Worm (Caenorhabditis elegans): ENCODE results near the gene R09E10.13.

R09E10.13 gene

ce11 chrIV:10295084-10295483 lies at the start of gene R09E10.13:
Gene R09E10.13, minus strand, starts transcription at chrIV:10295144.
- TF ChIP-seq R02D3.7 (tag; optimal IDR thresholded peaks at IDR 0.05) (no peak), ztf-4 (tag; optimal IDR thresholded peaks at IDR 0.05) (peak; percentile 47)

- TF ChIP-seq sma-9 (GFP tag; optimal IDR thresholded peaks at IDR 0.05) (peak; percentile 60), sma-9 (tag; optimal IDR thresholded peaks at IDR 0.05) (no peak), C34F6.9 (tag; optimal IDR thresholded peaks at IDR 0.05) (peak; percentile 69), nhr-25 (tag; optimal IDR thresholded peaks at IDR 0.05) (no peak), nhr-6 (tag; optimal IDR thresholded peaks at IDR 0.05) (no peak), ztf-4 (tag; optimal IDR thresholded peaks at IDR 0.05) (peak; percentile 20), lin-13 (GFP tag; optimal IDR thresholded peaks at IDR 0.05) (peak; percentile 38), ama-1 (optimal IDR thresholded peaks at IDR 0.05) (no peak), egl-27 (tag; optimal IDR thresholded peaks at IDR 0.05) (no peak), F13H6.1 (tag; optimal IDR thresholded peaks at IDR 0.05) (peak; percentile 70), zag-1 (tag; optimal IDR thresholded peaks at IDR 0.05) (peak; percentile 9), R02D3.7 (tag; optimal IDR thresholded peaks at IDR 0.05) (no peak), nhr-12 (tag; optimal IDR thresholded peaks at IDR 0.05) (no peak), nhr-11 (tag; optimal IDR thresholded peaks at IDR 0.05) (no peak), nhr-129 (tag; optimal IDR thresholded peaks at IDR 0.05) (peak; percentile 68), crh-2 (tag; optimal IDR thresholded peaks at IDR 0.05) (peak; percentile 74), Y55F3AM.14 (GFP tag; optimal IDR thresholded peaks at IDR 0.05) (no peak), dmd-4 (tag; optimal IDR thresholded peaks at IDR 0.05) (no peak), lsy-2 (tag; optimal IDR thresholded peaks at IDR 0.05) (peak in 1 of 2 experiments; percentile 38), mbf-1 (tag; optimal IDR thresholded peaks at IDR 0.05) (no peak)
Observed at ce11 chrIV:10344621-10345020, 49.7 kb upstream of the R09E10.13 start.

DNA sequence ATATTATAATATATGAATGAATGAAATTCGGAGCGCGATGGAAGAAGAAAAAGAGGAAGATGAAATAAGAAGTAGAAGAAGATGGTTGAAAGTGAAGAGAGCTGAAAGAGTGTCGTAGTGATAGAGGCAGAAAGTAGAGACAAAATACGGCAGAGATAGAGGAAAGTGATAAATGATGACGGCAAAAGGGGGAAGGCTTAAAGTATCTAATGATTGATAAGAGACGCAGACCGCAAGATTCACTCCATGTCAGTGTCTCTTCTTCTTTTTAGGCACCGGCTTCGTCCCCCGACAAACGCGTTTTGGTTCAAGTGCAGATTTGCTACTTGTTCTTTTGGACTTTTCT lies 47.4 kb upstream of the R09E10.13 start:
- TF ChIP-seq elt-1 (tag; optimal IDR thresholded peaks at IDR 0.05) (no peak), nhr-12 (tag; optimal IDR thresholded peaks at IDR 0.05) (no peak), nhr-77 (tag; optimal IDR thresholded peaks at IDR 0.05) (no peak), nhr-237 (tag; optimal IDR thresholded peaks at IDR 0.05) (no peak), lin-13 (GFP tag; optimal IDR thresholded peaks at IDR 0.05) (no peak), blmp-1 (tag; optimal IDR thresholded peaks at IDR 0.05; ENCODE audit: insufficient read depth) (peak; percentile 100), unc-39 (tag; optimal IDR thresholded peaks at IDR 0.05) (no peak), sma-9 (GFP tag; optimal IDR thresholded peaks at IDR 0.05) (peak; percentile 86), sma-9 (tag; optimal IDR thresholded peaks at IDR 0.05) (no peak), nhr-10 (tag; optimal IDR thresholded peaks at IDR 0.05) (no peak), unc-62 (GFP tag; optimal IDR thresholded peaks at IDR 0.05) (peak; percentile 15), ztf-4 (tag; optimal IDR thresholded peaks at IDR 0.05) (peak; percentile 77), ztf-11 (tag; optimal IDR thresholded peaks at IDR 0.05) (no peak), crh-2 (tag; optimal IDR thresholded peaks at IDR 0.05) (peak; percentile 93), Y55F3AM.14 (GFP tag; optimal IDR thresholded peaks at IDR 0.05) (no peak), sem-4 (tag; optimal IDR thresholded peaks at IDR 0.05) (no peak), R02D3.7 (tag; optimal IDR thresholded peaks at IDR 0.05) (no peak), nhr-11 (tag; optimal IDR thresholded peaks at IDR 0.05) (no peak), nhr-23 (tag; optimal IDR thresholded peaks at IDR 0.05) (no peak), mdl-1 (tag; optimal IDR thresholded peaks at IDR 0.05) (peak in 1 of 2 experiments; percentile 15), snpc-4 (tag; optimal IDR thresholded peaks at IDR 0.05) (peak; percentile 1), mbf-1 (tag; optimal IDR thresholded peaks at IDR 0.05) (no peak), C34F6.9 (tag; optimal IDR thresholded peaks at IDR 0.05) (no peak), nhr-6 (tag; optimal IDR thresholded peaks at IDR 0.05) (no peak), peb-1 (tag; optimal IDR thresholded peaks at IDR 0.05) (no peak), zag-1 (tag; optimal IDR thresholded peaks at IDR 0.05) (no peak), alr-1 (tag; optimal IDR thresholded peaks at IDR 0.05) (no peak), elt-3 (tag; optimal IDR thresholded peaks at IDR 0.05) (no peak), lsy-2 (tag; optimal IDR thresholded peaks at IDR 0.05) (peak in 1 of 2 experiments; percentile 52), ZK546.5 (tag; optimal IDR thresholded peaks at IDR 0.05) (no peak), gmeb-1 (tag; optimal IDR thresholded peaks at IDR 0.05) (peak; percentile 46), sma-3 (GFP tag; optimal IDR thresholded peaks at IDR 0.05) (peak; percentile 79), ama-1 (optimal IDR thresholded peaks at IDR 0.05) (no peak), egl-27 (tag; optimal IDR thresholded peaks at IDR 0.05) (peak; percentile 48), ceh-82 (tag; optimal IDR thresholded peaks at IDR 0.05) (no peak), nhr-129 (tag; optimal IDR thresholded peaks at IDR 0.05) (peak; percentile 37), ztf-1 (GFP tag; conservative IDR thresholded peaks at IDR 0.05) (no peak), aly-2 (tag; optimal IDR thresholded peaks at IDR 0.05) (no peak), nhr-25 (tag; optimal IDR thresholded peaks at IDR 0.05) (peak; percentile 44), F13H6.1 (tag; optimal IDR thresholded peaks at IDR 0.05) (peak; percentile 74), skn-1 (tag; optimal IDR thresholded peaks at IDR 0.05) (peak; percentile 65), unc-55 (GFP tag; optimal IDR thresholded peaks at IDR 0.05) (peak; percentile 87), dmd-4 (tag; optimal IDR thresholded peaks at IDR 0.05) (no peak), lin-11 (tag; optimal IDR thresholded peaks at IDR 0.05) (no peak), ceh-16 (tag; optimal IDR thresholded peaks at IDR 0.05) (no peak), lin-39 (tag; optimal IDR thresholded peaks at IDR 0.05) (no peak), nhr-21 (tag; optimal IDR thresholded peaks at IDR 0.05) (peak; percentile 84), fos-1 (tag; optimal IDR thresholded peaks at IDR 0.05) (peak; percentile 95)
